Worm (Caenorhabditis elegans): Measurements from ENCODE around the gene ZK813.1.
A peak's percentile ranks its signal among the peaks of the same experiment; 100 is the strongest.

The ZK813.1 gene

ce11 chrX:3443526-3443925, 2.6 kb upstream of the ZK813.1 start, which contains the start of gene ZK813.2:
TSS of gene ZK813.2 (plus strand) at chrX:3443826.
- no peak for TF ChIP-seq ceh-19 (GFP tag; optimal IDR thresholded peaks at IDR 0.05)
- no peak for TF ChIP-seq nhr-11 (tag; optimal IDR thresholded peaks at IDR 0.05)
- TF ChIP-seq ceh-2 (tag; optimal IDR thresholded peaks at IDR 0.05), result no peak
- TF ChIP-seq ceh-45 (GFP tag; IDR thresholded peaks at IDR 0.05), result no peak
- TF ChIP-seq unc-86 (tag; optimal IDR thresholded peaks at IDR 0.05), result no peak
- no peak for TF ChIP-seq ahr-1 (tag; optimal IDR thresholded peaks at IDR 0.05)
- TF ChIP-seq ama-1 (optimal IDR thresholded peaks at IDR 0.05), result no peak
- no peak for TF ChIP-seq fax-1 (tag; optimal IDR thresholded peaks at IDR 0.05)
- TF ChIP-seq sox-4 (tag; optimal IDR thresholded peaks at IDR 0.05), result no peak
- no peak for TF ChIP-seq pat-9 (tag; optimal IDR thresholded peaks at IDR 0.05)
- no peak for TF ChIP-seq tbx-7 (tag; optimal IDR thresholded peaks at IDR 0.05)
- no peak for TF ChIP-seq K02D7.2 (tag; optimal IDR thresholded peaks at IDR 0.05)
- TF ChIP-seq ceh-34 (tag; optimal IDR thresholded peaks at IDR 0.05), result no peak
- TF ChIP-seq pros-1 (tag; optimal IDR thresholded peaks at IDR 0.05), result no peak
- TF ChIP-seq npax-4 (tag; optimal IDR thresholded peaks at IDR 0.05), result no peak
- TF ChIP-seq ceh-18 (tag; optimal IDR thresholded peaks at IDR 0.05), result no peak
- TF ChIP-seq fkh-6 (tag; optimal IDR thresholded peaks at IDR 0.05), result no peak

DNA sequence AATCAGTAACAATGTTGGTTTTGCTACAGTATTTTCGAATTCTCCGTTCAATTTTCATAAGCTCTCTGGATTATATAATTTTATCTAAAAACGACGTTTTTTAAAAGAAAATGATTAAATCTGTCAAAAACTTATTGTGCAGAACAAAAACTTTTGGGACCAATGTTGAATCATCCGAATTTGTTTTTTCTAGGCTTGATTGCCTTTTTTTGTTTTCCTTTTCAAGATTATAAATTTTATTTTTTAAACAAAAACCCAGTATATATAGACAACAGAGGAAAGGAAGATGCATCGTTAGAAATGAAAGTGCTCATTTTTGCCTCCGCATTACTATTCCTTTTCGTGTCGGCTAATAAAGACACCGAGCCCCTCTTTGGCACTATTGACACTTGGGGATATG, 1.6 kb upstream of the ZK813.1 start, which contains the start of gene ZK813.7:
Gene ZK813.7, plus strand, starts transcription at position 301 of the 400 bp plus-strand sequence.
- TF ChIP-seq ceh-22 (tag; optimal IDR thresholded peaks at IDR 0.05) (no peak), ahr-1 (tag; optimal IDR thresholded peaks at IDR 0.05) (no peak), pat-9 (tag; optimal IDR thresholded peaks at IDR 0.05) (no peak), hlh-6 (tag; optimal IDR thresholded peaks at IDR 0.05) (no peak), pros-1 (tag; optimal IDR thresholded peaks at IDR 0.05) (no peak), ceh-48 (tag; optimal IDR thresholded peaks at IDR 0.05) (no peak), fkh-6 (tag; optimal IDR thresholded peaks at IDR 0.05) (no peak), che-1 (tag; optimal IDR thresholded peaks at IDR 0.05) (no peak), unc-55 (GFP tag; optimal IDR thresholded peaks at IDR 0.05) (no peak), hlh-30 (tag; optimal IDR thresholded peaks at IDR 0.05; ENCODE audit: insufficient read depth) (no peak), F13H6.1 (tag; optimal IDR thresholded peaks at IDR 0.05) (no peak), K09A11.1 (tag; optimal IDR thresholded peaks at IDR 0.05; ENCODE audit: insufficient read depth) (no peak)

DNA sequence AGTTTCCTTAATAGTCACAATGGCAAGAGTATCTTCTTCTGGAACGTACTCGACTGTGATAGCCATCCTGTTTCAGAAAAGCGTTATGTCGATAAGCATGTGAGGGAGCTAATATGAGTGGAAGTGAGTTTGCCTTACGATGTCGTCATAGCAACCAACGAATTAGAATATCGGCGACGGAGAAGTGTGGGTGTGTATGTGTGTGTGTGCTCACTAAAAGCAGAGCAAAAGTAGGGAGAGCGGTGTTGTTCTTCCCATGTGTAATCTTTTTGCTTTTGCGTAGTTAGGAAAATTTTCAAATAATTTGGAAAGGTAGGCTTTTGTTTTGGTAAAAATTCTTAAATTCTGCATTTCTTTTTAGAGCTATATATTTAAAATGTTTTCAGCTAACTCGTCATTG, 5.0 kb downstream of the ZK813.1 start, which contains the start of gene ZK813.5:
Gene ZK813.5, minus strand, starts transcription at position 101 of the 400 bp plus-strand sequence.
- TF ChIP-seq pax-1 (tag; optimal IDR thresholded peaks at IDR 0.05) (no peak), C08G9.2 (tag; optimal IDR thresholded peaks at IDR 0.05) (no peak), ama-1 (optimal IDR thresholded peaks at IDR 0.05) (no peak), unc-55 (GFP tag; optimal IDR thresholded peaks at IDR 0.05) (no peak), hlh-15 (tag; optimal IDR thresholded peaks at IDR 0.05) (no peak), K02D7.2 (tag; optimal IDR thresholded peaks at IDR 0.05) (no peak), K09A11.1 (tag; optimal IDR thresholded peaks at IDR 0.05; ENCODE audit: insufficient read depth) (no peak), pros-1 (tag; optimal IDR thresholded peaks at IDR 0.05) (no peak), fkh-10 (GFP tag; optimal IDR thresholded peaks at IDR 0.05) (no peak), elt-4 (tag; optimal IDR thresholded peaks at IDR 0.05) (no peak), ceh-45 (GFP tag; IDR thresholded peaks at IDR 0.05) (no peak), sox-4 (tag; optimal IDR thresholded peaks at IDR 0.05) (no peak), elt-2 (tag; optimal IDR thresholded peaks at IDR 0.05) (no peak), ceh-9 (tag; optimal IDR thresholded peaks at IDR 0.05) (no peak)

DNA sequence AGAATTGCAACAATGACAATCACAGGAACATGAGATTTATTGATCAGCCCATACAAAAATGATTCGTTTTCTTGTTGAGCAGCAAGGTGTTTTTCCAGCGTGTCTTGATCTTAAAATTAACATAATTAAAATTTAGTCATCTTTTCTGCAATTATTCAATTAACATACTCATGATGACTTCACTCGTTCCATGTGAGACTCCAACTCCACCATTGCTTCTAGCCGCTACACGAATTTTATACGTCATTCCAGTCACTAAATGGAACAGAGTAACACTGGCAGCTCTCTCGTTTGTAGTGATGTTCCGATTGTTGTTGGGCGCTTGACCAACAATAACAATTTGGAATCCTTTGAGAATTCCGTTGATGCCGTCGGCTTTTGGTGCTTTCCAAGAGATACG, 7.8 kb downstream of the ZK813.1 start:
- TF ChIP-seq nhr-11 (tag; optimal IDR thresholded peaks at IDR 0.05), result no peak
- no peak for TF ChIP-seq pha-2 (tag; optimal IDR thresholded peaks at IDR 0.05)
- TF ChIP-seq sox-2 (GFP tag; IDR thresholded peaks at IDR 0.05), result no peak
- TF ChIP-seq lim-6 (tag; optimal IDR thresholded peaks at IDR 0.05), result no peak
- no peak for TF ChIP-seq K02D7.2 (tag; optimal IDR thresholded peaks at IDR 0.05)
- no peak for TF ChIP-seq elt-2 (tag; optimal IDR thresholded peaks at IDR 0.05)

ce11 chrX:3455561-3455960, 9.4 kb downstream of the ZK813.1 start:
- TF ChIP-seq tbx-2 (tag; optimal IDR thresholded peaks at IDR 0.05) (peak; percentile 27), ceh-18 (tag; optimal IDR thresholded peaks at IDR 0.05) (peak; percentile 40), rnt-1 (tag; optimal IDR thresholded peaks at IDR 0.05) (peak; percentile 74), unc-55 (GFP tag; optimal IDR thresholded peaks at IDR 0.05) (peak; percentile 88), ceh-14 (tag; optimal IDR thresholded peaks at IDR 0.05) (no peak)

All from whole organism, late embryonic.